Fruit fly (Drosophila melanogaster) whole organism, pupa: ENCODE data around the gene CG46460.

Experiments
- CG14655 ChIP-seq: fragments of 200-800 bp; sonication (Bioruptor generic); optimal IDR thresholded peaks from 3 replicates; lab custom pipeline; 2017; ENCODE audit warnings: mild to moderate bottlenecking, missing biosample characterization, missing genetic modification reagents, missing genetic modification characterization
- CG17806 ChIP-seq: fragments of 200-800 bp; sonication (Bioruptor generic); optimal IDR thresholded peaks from 2 replicates; lab custom pipeline; 2018; ENCODE audit warnings: missing biosample characterization, mild to moderate bottlenecking, missing genetic modification characterization, moderate library complexity
- Ets98B ChIP-seq: fragments of 200-800 bp; sonication (Bioruptor generic); IDR thresholded peaks from 2 replicates; pipeline ENCODE4 v1.3.6; 2022; ENCODE audit warnings: missing biosample characterization, missing genetic modification characterization
- Pif1A ChIP-seq: fragments of 200-800 bp; sonication (Bioruptor generic); optimal IDR thresholded peaks from 3 replicates; lab custom pipeline; 2016; ENCODE audit warnings: missing biosample characterization, missing genetic modification characterization
- Pif1B ChIP-seq: fragments of 200-800 bp; sonication (Bioruptor generic); optimal IDR thresholded peaks from 3 replicates; lab custom pipeline; 2016; ENCODE audit warnings: missing biosample characterization, missing genetic modification characterization
- fd96Ca ChIP-seq: fragments of 200-800 bp; sonication (Bioruptor generic); IDR thresholded peaks from 3 replicates; pipeline ENCODE4 v1.3.6; 2022; ENCODE audit warnings: missing biosample characterization, missing genetic modification characterization
- gl ChIP-seq: fragments of 200-800 bp; sonication (Bioruptor generic); optimal IDR thresholded peaks from 2 replicates; lab custom pipeline; 2018; ENCODE audit warnings: missing biosample characterization, mild to moderate bottlenecking, missing genetic modification characterization
- rn ChIP-seq: fragments of 200-800 bp; sonication (Bioruptor generic); IDR thresholded peaks from 2 replicates; pipeline ENCODE4 v1.3.6; 2022; ENCODE audit warnings: missing biosample characterization, missing genetic modification characterization

DNA sequence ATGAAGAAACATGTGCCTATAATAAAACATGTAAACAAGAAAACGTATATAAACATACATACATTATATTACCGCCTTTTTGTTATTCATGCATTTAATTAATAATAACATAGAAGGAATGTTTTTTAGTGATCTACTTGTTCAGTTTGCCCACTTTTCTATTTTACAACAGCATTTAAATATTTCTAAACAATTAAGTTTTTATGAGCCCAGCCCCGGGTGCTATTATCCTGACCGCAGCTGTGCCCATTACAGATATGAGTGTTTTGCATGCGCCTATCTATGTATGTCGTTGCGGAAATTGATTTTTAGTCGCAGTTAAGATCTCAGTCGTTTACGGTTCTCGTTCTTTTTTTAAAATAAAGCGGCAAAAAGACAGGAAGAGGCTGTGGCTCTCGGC lies 37.9 kb upstream of the CG46460 start:
- TF ChIP-seq Ets98B (GFP tag; lab: Robert Waterston, UW) (no peak), CG17806 (tag; lab: Kevin White, UChicago) (no peak), rn (no peak), fd96Ca (GFP tag; lab: Robert Waterston, UW) (no peak), CG14655 (GFP tag; lab: Kevin White, UChicago) (no peak), Pif1B (no peak), gl (tag; lab: Kevin White, UChicago) (no peak), Pif1A (no peak)
